Fruit fly (Drosophila melanogaster) whole organism, embryonic: ENCODE data around the gene Rpt6.

Source experiments
- ATbp ChIP-seq: fragments of 200-800 bp; sonication (Bioruptor generic); optimal IDR thresholded peaks from 2 replicates; lab custom pipeline; 2017; ENCODE audit warnings: missing biosample characterization, mild to moderate bottlenecking, missing genetic modification characterization, missing genetic modification reagents
- Atf6 ChIP-seq: fragments of 200-800 bp; sonication (Bioruptor generic); IDR thresholded peaks from 2 replicates; pipeline ENCODE4 v1.3.6; 2022; ENCODE audit warnings: missing biosample characterization, missing genetic modification characterization
- CG10321 ChIP-seq: fragments of 200-800 bp; sonication (Bioruptor generic); IDR thresholded peaks from 2 replicates; pipeline ENCODE4 v1.3.6; 2022; ENCODE audit warnings: missing biosample characterization, missing genetic modification characterization
- CG12236 ChIP-seq: fragments of 200-800 bp; sonication (Bioruptor generic); optimal IDR thresholded peaks from 2 replicates; lab custom pipeline; 2016; ENCODE audit warnings: missing biosample characterization, missing genetic modification characterization
- CG12942 ChIP-seq: fragments of 200-800 bp; sonication (Bioruptor generic); optimal IDR thresholded peaks from 3 replicates; lab custom pipeline; 2016; ENCODE audit warnings: missing biosample characterization, missing genetic modification characterization
- CG14710 ChIP-seq: fragments of 200-800 bp; sonication (Bioruptor generic); optimal IDR thresholded peaks from 3 replicates; lab custom pipeline; 2019; ENCODE audit warnings: missing biosample characterization, mild to moderate bottlenecking, missing genetic modification characterization, moderate library complexity
- CG17359 ChIP-seq: fragments of 200-800 bp; sonication (Bioruptor generic); optimal IDR thresholded peaks from 3 replicates; lab custom pipeline; 2018; ENCODE audit warnings: missing biosample characterization, mild to moderate bottlenecking, missing genetic modification characterization, moderate library complexity
- CG31365 ChIP-seq: fragments of 200-800 bp; sonication (Bioruptor generic); optimal IDR thresholded peaks from 2 replicates; lab custom pipeline; 2018; ENCODE audit warnings: missing biosample characterization, mild to moderate bottlenecking, missing genetic modification characterization
- CG33557 ChIP-seq: fragments of 200-800 bp; sonication (Bioruptor generic); optimal IDR thresholded peaks from 2 replicates; lab custom pipeline; 2019; ENCODE audit warnings: missing biosample characterization, mild to moderate bottlenecking, missing genetic modification characterization, moderate library complexity
- CG34376 ChIP-seq: fragments of 200-800 bp; sonication (Bioruptor generic); optimal IDR thresholded peaks from 2 replicates; lab custom pipeline; 2018; ENCODE audit warnings: missing biosample characterization, mild to moderate bottlenecking, missing genetic modification characterization
- CG4730 ChIP-seq: fragments of 200-800 bp; sonication (Bioruptor generic); IDR thresholded peaks from 2 replicates; pipeline ENCODE4 v1.3.6; 2022; ENCODE audit warnings: missing biosample characterization, missing genetic modification characterization
- CG4854 ChIP-seq: fragments of 200-800 bp; sonication (Bioruptor generic); optimal IDR thresholded peaks from 2 replicates; lab custom pipeline; 2016; ENCODE audit warnings: missing biosample characterization, missing genetic modification characterization, inconsistent platforms
- CG6854 ChIP-seq: fragments of 200-800 bp; sonication (Bioruptor generic); optimal IDR thresholded peaks from 3 replicates; lab custom pipeline; 2017; ENCODE audit warnings: missing biosample characterization, mild to moderate bottlenecking, missing genetic modification characterization
- CG7839 ChIP-seq: fragments of 200-800 bp; sonication (Bioruptor generic); optimal IDR thresholded peaks from 3 replicates; lab custom pipeline; 2018; ENCODE audit warnings: missing biosample characterization, mild to moderate bottlenecking, missing genetic modification characterization, moderate library complexity
- CG7963 ChIP-seq: fragments of 200-800 bp; sonication (Bioruptor generic); IDR thresholded peaks from 3 replicates; pipeline ENCODE4 v1.3.6; 2022; ENCODE audit warnings: missing biosample characterization, missing genetic modification characterization; ENCODE audit not compliant: partially characterized antibody
- CG8944 ChIP-seq: fragments of 200-800 bp; sonication (Bioruptor generic); optimal IDR thresholded peaks from 3 replicates; lab custom pipeline; 2016; ENCODE audit warnings: missing biosample characterization, missing genetic modification characterization
- CkIIα-i1 ChIP-seq: fragments of 200-800 bp; sonication (Bioruptor generic); IDR thresholded peaks from 2 replicates; pipeline ENCODE4 v1.3.6; 2022; ENCODE audit warnings: missing biosample characterization, missing genetic modification characterization
- Dip3 ChIP-seq: fragments of 200-800 bp; sonication (Bioruptor generic); optimal IDR thresholded peaks from 3 replicates; lab custom pipeline; 2016; ENCODE audit warnings: missing biosample characterization, missing genetic modification characterization
- Ets97D ChIP-seq: fragments of 200-800 bp; sonication (Bioruptor generic); optimal IDR thresholded peaks from 3 replicates; lab custom pipeline; 2016; ENCODE audit warnings: missing biosample characterization, missing genetic modification characterization
- HLHmδ ChIP-seq: fragments of 200-800 bp; sonication (Bioruptor generic); optimal IDR thresholded peaks from 2 replicates; lab custom pipeline; 2018; ENCODE audit warnings: missing biosample characterization, mild to moderate bottlenecking, missing genetic modification characterization, moderate library complexity
- Hey ChIP-seq: fragments of 200-800 bp; sonication (Bioruptor generic); optimal IDR thresholded peaks from 3 replicates; lab custom pipeline; 2018; ENCODE audit warnings: missing biosample characterization, mild to moderate bottlenecking, missing genetic modification characterization
- Hr78 ChIP-seq, 2 experiments: fragments of 200-800 bp in 1 of 2; fragments of >200 bp in 1 of 2; sonication (Bioruptor generic) in 1 of 2; optimal IDR thresholded peaks; 2 replicates each; lab custom pipeline; 2017 to 2019; ENCODE audit warnings: missing biosample characterization in 2 of 2, missing genetic modification characterization in 2 of 2, mild to moderate bottlenecking in 1 of 2, moderate library complexity in 1 of 2
- Sry-δ ChIP-seq: fragments of 200-800 bp; sonication (Bioruptor generic); optimal IDR thresholded peaks from 2 replicates; lab custom pipeline; 2016; ENCODE audit warnings: missing biosample characterization, missing genetic modification characterization
- Xrp1 ChIP-seq: fragments of 200-800 bp; sonication (Bioruptor generic); IDR thresholded peaks from 2 replicates; pipeline ENCODE4 v1.3.6; 2022; ENCODE audit warnings: missing biosample characterization, missing genetic modification characterization
- al ChIP-seq: fragments of 200-800 bp; sonication (Bioruptor generic); IDR thresholded peaks from 2 replicates; pipeline ENCODE4 v1.3.6; 2022; ENCODE audit warnings: missing biosample characterization, missing genetic modification characterization
- ase ChIP-seq: fragments of 200-800 bp; sonication (Bioruptor generic); IDR thresholded peaks from 3 replicates; pipeline ENCODE4 v1.3.6; 2022; ENCODE audit warnings: missing biosample characterization, missing genetic modification characterization
- bcd ChIP-seq: fragments of 200-800 bp; sonication (Bioruptor generic); optimal IDR thresholded peaks from 2 replicates; lab custom pipeline; 2017; ENCODE audit warnings: missing biosample characterization, mild to moderate bottlenecking, missing genetic modification characterization
- caup ChIP-seq: fragments of 200-800 bp; sonication (Bioruptor generic); optimal IDR thresholded peaks from 3 replicates; lab custom pipeline; 2017; ENCODE audit warnings: missing biosample characterization, mild to moderate bottlenecking, missing genetic modification characterization, moderate library complexity; ENCODE audit not compliant: severe bottlenecking
- chm ChIP-seq: fragments of 200-800 bp; sonication (Bioruptor generic); IDR thresholded peaks from 2 replicates; pipeline ENCODE4 v1.3.6; 2022; ENCODE audit warnings: missing biosample characterization, missing genetic modification characterization
- crol ChIP-seq: fragments of 200-800 bp; sonication (Bioruptor generic); IDR thresholded peaks from 2 replicates; pipeline ENCODE4 v1.3.6; 2022; ENCODE audit warnings: missing biosample characterization, missing genetic modification characterization
- eve ChIP-seq, 2 experiments: fragments of >200 bp; optimal IDR thresholded peaks; 2 replicates each; lab custom pipeline; 2017; ENCODE audit warnings: missing biosample characterization in 2 of 2, missing genetic modification characterization in 2 of 2
- ewg ChIP-seq: fragments of 200-800 bp; sonication (Bioruptor generic); optimal IDR thresholded peaks from 3 replicates; lab custom pipeline; 2017; ENCODE audit warnings: mild to moderate bottlenecking, missing biosample characterization, missing genetic modification reagents, missing genetic modification characterization
- fd64A ChIP-seq: fragments of 200-800 bp; sonication (Bioruptor generic); optimal IDR thresholded peaks from 3 replicates; lab custom pipeline; 2018; ENCODE audit warnings: missing biosample characterization, mild to moderate bottlenecking, missing genetic modification characterization
- gcm ChIP-seq: fragments of 200-800 bp; sonication (Bioruptor generic); optimal IDR thresholded peaks from 2 replicates; lab custom pipeline; 2019; ENCODE audit warnings: missing biosample characterization, mild to moderate bottlenecking, missing genetic modification characterization, moderate library complexity
- grau ChIP-seq: fragments of 200-800 bp; optimal IDR thresholded peaks from 3 replicates; lab custom pipeline; 2019; ENCODE audit warnings: missing biosample characterization, mild to moderate bottlenecking, missing genetic modification characterization, moderate library complexity
- hth ChIP-seq: fragments of >200 bp; optimal IDR thresholded peaks from 2 replicates; lab custom pipeline; 2017; ENCODE audit warnings: inconsistent platforms
- jigr1 ChIP-seq: fragments of 200-800 bp; sonication (Bioruptor generic); IDR thresholded peaks from 3 replicates; pipeline ENCODE4 v1.3.6; 2022; ENCODE audit warnings: missing biosample characterization, missing genetic modification characterization
- lab ChIP-seq: fragments of 200-800 bp; sonication (Bioruptor generic); optimal IDR thresholded peaks from 3 replicates; lab custom pipeline; 2017; ENCODE audit warnings: missing biosample characterization, missing genetic modification characterization, mild to moderate bottlenecking, moderate library complexity, missing genetic modification reagents
- lov ChIP-seq, 2 experiments: fragments of 200-800 bp in 1 of 2; fragments of >200 bp in 1 of 2; sonication (Bioruptor generic) in 1 of 2; IDR thresholded peaks in 1 of 2; optimal IDR thresholded peaks in 1 of 2; 2 replicates in 1 of 2; 3 replicates in 1 of 2; pipeline versions ENCODE4 v1.3.6 to Lab custom; 2017 to 2022; ENCODE audit warnings: missing biosample characterization in 1 of 2, missing genetic modification characterization in 1 of 2
- mld ChIP-seq: fragments of 200-800 bp; sonication (Bioruptor generic); IDR thresholded peaks from 3 replicates; pipeline ENCODE4 v1.3.6; 2022; ENCODE audit warnings: missing biosample characterization, missing genetic modification characterization; ENCODE audit not compliant: partially characterized antibody
- slp2 ChIP-seq: fragments of 200-800 bp; sonication (Bioruptor generic); optimal IDR thresholded peaks from 2 replicates; lab custom pipeline; 2016; ENCODE audit warnings: missing biosample characterization, missing genetic modification characterization
- sug ChIP-seq: fragments of 200-800 bp; optimal IDR thresholded peaks from 2 replicates; lab custom pipeline; 2019; ENCODE audit warnings: missing biosample characterization, mild to moderate bottlenecking, missing genetic modification characterization, moderate library complexity
- tgo ChIP-seq: fragments of 200-800 bp; sonication (Bioruptor generic); IDR thresholded peaks from 3 replicates; pipeline ENCODE4 v1.3.6; 2022; ENCODE audit warnings: missing biosample characterization, missing genetic modification characterization
- tio ChIP-seq: fragments of 200-800 bp; sonication (Bioruptor generic); optimal IDR thresholded peaks from 2 replicates; lab custom pipeline; 2017; ENCODE audit warnings: missing biosample characterization, missing genetic modification characterization, inconsistent platforms
- trem ChIP-seq: fragments of 200-800 bp; optimal IDR thresholded peaks from 3 replicates; lab custom pipeline; 2019; ENCODE audit warnings: missing biosample characterization, mild to moderate bottlenecking, missing genetic modification characterization, moderate library complexity
- vfl ChIP-seq: fragments of 200-800 bp; sonication (Bioruptor generic); optimal IDR thresholded peaks from 2 replicates; lab custom pipeline; 2016; ENCODE audit warnings: missing biosample characterization, missing genetic modification characterization
- vvl ChIP-seq: fragments of 200-800 bp; sonication (Bioruptor generic); IDR thresholded peaks from 2 replicates; pipeline ENCODE4 v1.3.6; 2022; ENCODE audit warnings: missing biosample characterization, missing genetic modification characterization

Gene Rpt6

DNA sequence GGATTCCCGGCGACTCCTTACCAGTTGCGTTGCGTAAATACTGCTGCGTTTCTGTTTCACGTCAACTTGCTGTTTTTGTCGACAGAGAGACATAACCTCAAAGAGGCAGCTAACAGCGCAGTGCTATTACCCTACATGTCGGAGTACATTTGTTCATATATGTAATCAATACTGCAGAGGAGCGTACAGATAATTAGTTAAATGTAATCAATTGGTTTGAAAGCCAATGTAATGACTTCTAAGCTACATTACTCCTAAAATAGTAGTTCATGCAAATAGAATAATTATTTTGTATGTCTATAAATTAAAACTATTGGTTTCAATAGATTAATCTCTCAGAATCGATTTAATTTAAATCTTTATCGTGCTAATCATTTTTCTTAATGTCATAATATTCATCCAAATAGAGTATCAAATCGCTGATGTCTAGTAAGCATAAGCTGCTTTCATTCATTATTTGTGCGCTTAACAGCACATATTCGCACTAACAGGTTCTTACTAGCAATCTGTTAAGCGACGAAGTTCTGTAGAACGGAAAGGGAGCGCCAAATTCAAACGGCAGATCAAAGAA is 3.4 kb downstream of the Rpt6 start, which contains the start of the genes SLIRP1 and anox (continued):
- TF ChIP-seq lov (optimal IDR thresholded peaks at IDR 0.05; lab: Kevin White, UChicago) (no peak), lov (GFP tag; IDR thresholded peaks at IDR 0.05; lab: Robert Waterston, UW) (no peak), CG31365 (tag; lab: Kevin White, UChicago) (peak; percentile 46), CG4854 (peak; percentile 63), HLHmδ (GFP tag; lab: Kevin White, UChicago) (no peak), CG7963 (GFP tag; lab: Robert Waterston, UW) (no peak), gcm (GFP tag; lab: Kevin White, UChicago) (peak; percentile 86), sug (tag; lab: Kevin White, UChicago) (peak; percentile 83), fd64A (GFP tag; lab: Kevin White, UChicago) (peak; percentile 24), Hey (tag; lab: Kevin White, UChicago) (no peak), CG33557 (GFP tag; lab: Kevin White, UChicago) (peak; percentile 78)

DNA sequence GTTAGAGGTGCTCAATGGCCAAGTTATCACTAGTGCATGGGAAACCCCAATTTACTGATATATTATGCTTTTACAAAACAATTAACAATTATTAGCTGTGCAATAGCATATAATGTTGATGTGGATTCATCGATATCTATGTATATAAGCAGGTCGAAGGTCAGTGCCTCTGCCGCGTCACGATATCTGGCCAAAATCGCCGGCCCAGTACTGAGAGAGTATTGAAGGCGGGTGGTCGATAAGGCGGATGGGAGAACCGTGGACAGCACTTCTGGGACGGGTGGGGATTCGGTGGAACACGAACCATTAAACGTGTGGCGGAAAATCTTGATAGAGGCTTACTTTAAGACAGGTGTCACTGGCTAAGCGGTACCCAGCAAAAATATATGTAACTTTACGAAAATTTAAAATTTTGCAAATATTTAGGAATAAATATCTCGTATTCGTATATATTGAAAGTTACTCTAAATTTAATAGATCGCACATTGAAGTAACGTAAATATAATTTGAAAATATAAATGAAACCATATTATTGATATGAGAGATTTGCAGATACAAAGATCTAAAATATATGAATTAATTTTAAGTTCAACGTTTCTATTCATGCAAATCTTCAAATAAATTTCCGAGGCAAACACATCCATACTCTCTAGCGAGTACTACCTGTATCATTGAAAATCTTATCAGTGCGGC is 6.6 kb downstream of the Rpt6 start:
- TF ChIP-seq trem (tag; lab: Kevin White, UChicago) = peak; percentile 13
- no peak for TF ChIP-seq ATbp (GFP tag; lab: Kevin White, UChicago)
- TF ChIP-seq CG4730 = peak; percentile 29; the same call in 1 of the 2 replicates
- peak; percentile 71 for TF ChIP-seq lab (GFP tag; lab: Kevin White, UChicago)
- no peak for TF ChIP-seq Ets97D
- peak; percentile 7; the same call in 1 of the 2 replicates for TF ChIP-seq al (GFP tag; lab: Robert Waterston, UW)
- TF ChIP-seq Dip3 (GFP tag; lab: Kevin White, UChicago) = peak; percentile 24
- peak in 1 of 2 experiments; percentile 88 for TF ChIP-seq Hr78 (GFP tag; optimal IDR thresholded peaks at IDR 0.05; lab: Kevin White, UChicago)
- TF ChIP-seq ase (GFP tag; lab: Robert Waterston, UW) = no peak
- TF ChIP-seq chm = no peak
- peak; percentile 47; the same call in 1 of the 2 replicates for TF ChIP-seq Atf6
- TF ChIP-seq vfl (GFP tag; lab: Kevin White, UChicago) = no peak
- no peak for TF ChIP-seq eve (GFP tag; optimal IDR thresholded peaks at IDR 0.05; lab: Kevin White, UChicago)
- no peak for TF ChIP-seq CG12942
- peak; percentile 46 for TF ChIP-seq vvl (GFP tag; lab: Robert Waterston, UW)
- TF ChIP-seq CG8944 = no peak
- TF ChIP-seq ewg = no peak
- TF ChIP-seq slp2 (GFP tag; lab: Kevin White, UChicago) = no peak
- TF ChIP-seq grau (tag; lab: Kevin White, UChicago) = peak; percentile 78
- no peak for TF ChIP-seq tio
- TF ChIP-seq hth (lab: Kevin White, UChicago) = no peak
- TF ChIP-seq tgo (GFP tag; lab: Robert Waterston, UW) = peak; percentile 46; the same call in 1 of the 3 replicates
- TF ChIP-seq CG7839 (tag; lab: Kevin White, UChicago) = peak; percentile 71
- TF ChIP-seq CG10321 (GFP tag; lab: Robert Waterston, UW) = no peak
- TF ChIP-seq CkIIα-i1 (GFP tag; lab: Robert Waterston, UW) = no peak
- peak; percentile 65 for TF ChIP-seq CG17359 (tag; lab: Kevin White, UChicago)
- no peak for TF ChIP-seq CG6854 (GFP tag; lab: Kevin White, UChicago)
- TF ChIP-seq Xrp1 (GFP tag; lab: Robert Waterston, UW) = peak; percentile 56; the same call in 1 of the 2 replicates
- no peak for TF ChIP-seq Sry-δ (GFP tag; lab: Kevin White, UChicago)
- TF ChIP-seq CG34376 (GFP tag; lab: Kevin White, UChicago) = peak; percentile 32
- peak; percentile 47 for TF ChIP-seq bcd (GFP tag; lab: Kevin White, UChicago)
- TF ChIP-seq mld (GFP tag; lab: Robert Waterston, UW) = no peak
- TF ChIP-seq jigr1 = no peak
- no peak for TF ChIP-seq CG12236 (GFP tag; lab: Kevin White, UChicago)
- TF ChIP-seq crol = peak; percentile 43
- TF ChIP-seq CG14710 = peak; percentile 49
- TF ChIP-seq caup (GFP tag; lab: Kevin White, UChicago) = peak; percentile 46
